Worm (Caenorhabditis elegans) whole organism, L3 larva: Measurements from ENCODE around the gene T07E3.2.

Source experiments
- R02D3.7 ChIP-seq: fragments of 150-350 bp; optimal IDR thresholded peaks from 2 replicates; lab custom pipeline; 2014; ENCODE audit warnings: missing biosample characterization, missing genetic modification characterization
- ZK546.5 ChIP-seq: sonication (generic microtip); optimal IDR thresholded peaks from 2 replicates; lab custom pipeline; 2017; ENCODE audit warnings: missing biosample characterization, missing genetic modification characterization
- aly-2 ChIP-seq: fragments of 150-350 bp; optimal IDR thresholded peaks from 2 replicates; lab custom pipeline; 2014; ENCODE audit warnings: missing biosample characterization, missing genetic modification characterization
- ama-1 ChIP-seq: fragments of 150-350 bp; optimal IDR thresholded peaks from 2 replicates; lab custom pipeline; 2018
- ceh-16 ChIP-seq: sonication (generic microtip); optimal IDR thresholded peaks from 2 replicates; lab custom pipeline; 2017; ENCODE audit warnings: missing biosample characterization, missing genetic modification characterization
- ceh-28 ChIP-seq: fragments of 150-350 bp; optimal IDR thresholded peaks from 2 replicates; lab custom pipeline; 2014; ENCODE audit warnings: missing biosample characterization, missing genetic modification reagents, missing genetic modification characterization
- ceh-82 ChIP-seq: fragments of 150-350 bp; optimal IDR thresholded peaks from 2 replicates; lab custom pipeline; 2014; ENCODE audit warnings: missing biosample characterization, missing genetic modification characterization
- ceh-9 ChIP-seq: sonication (generic microtip); optimal IDR thresholded peaks from 2 replicates; lab custom pipeline; 2018; ENCODE audit warnings: missing biosample characterization, missing genetic modification characterization
- daf-12 ChIP-seq: fragments of 150-350 bp; optimal IDR thresholded peaks from 2 replicates; lab custom pipeline; 2014; ENCODE audit warnings: missing biosample characterization, missing genetic modification reagents, missing genetic modification characterization
- egl-27 ChIP-seq: sonication (generic microtip); optimal IDR thresholded peaks from 4 replicates; lab custom pipeline; 2017; ENCODE audit warnings: missing biosample characterization, missing genetic modification reagents, missing genetic modification characterization
- egl-5 ChIP-seq: fragments of 150-350 bp; optimal IDR thresholded peaks from 2 replicates; lab custom pipeline; 2017; ENCODE audit warnings: missing biosample characterization, missing genetic modification reagents, missing genetic modification characterization, inconsistent platforms
- elt-1 ChIP-seq: fragments of 150-350 bp; optimal IDR thresholded peaks from 2 replicates; lab custom pipeline; 2014; ENCODE audit warnings: missing biosample characterization, missing genetic modification characterization
- elt-2 ChIP-seq: sonication (generic microtip); optimal IDR thresholded peaks from 2 replicates; lab custom pipeline; 2016; ENCODE audit warnings: missing genetic modification reagents, mild to moderate bottlenecking, missing genetic modification characterization, missing compliant biosample characterization
- elt-3 ChIP-seq, 3 experiments: fragments of 150-350 bp in 1 of 3; sonication (generic microtip) in 2 of 3; optimal IDR thresholded peaks; 2 replicates in 2 of 3; 4 replicates in 1 of 3; lab custom pipeline; 2014 to 2017; ENCODE audit warnings: missing biosample characterization in 3 of 3, missing genetic modification characterization in 3 of 3
- eor-1 ChIP-seq, 2 experiments: fragments of 150-350 bp; optimal IDR thresholded peaks; 2 replicates each; lab custom pipeline; 2014 to 2018; ENCODE audit warnings: missing biosample characterization in 2 of 2, missing genetic modification characterization in 2 of 2
- fkh-10 ChIP-seq: sonication (generic microtip); optimal IDR thresholded peaks from 2 replicates; lab custom pipeline; 2017; ENCODE audit warnings: missing biosample characterization, missing genetic modification reagents, missing genetic modification characterization
- fkh-2 ChIP-seq: fragments of 150-350 bp; optimal IDR thresholded peaks from 2 replicates; lab custom pipeline; 2014; ENCODE audit warnings: missing biosample characterization, missing genetic modification reagents, missing genetic modification characterization
- fos-1 ChIP-seq: fragments of 150-350 bp; optimal IDR thresholded peaks from 2 replicates; lab custom pipeline; 2014; ENCODE audit warnings: missing biosample characterization, missing genetic modification characterization
- hmg-11 ChIP-seq: sonication (generic microtip); optimal IDR thresholded peaks from 2 replicates; lab custom pipeline; 2016; ENCODE audit warnings: missing genetic modification characterization, missing compliant biosample characterization
- jun-1 ChIP-seq: fragments of 150-350 bp; optimal IDR thresholded peaks from 2 replicates; lab custom pipeline; 2014; ENCODE audit warnings: missing biosample characterization, missing genetic modification reagents, missing genetic modification characterization
- lin-15B ChIP-seq: fragments of 150-350 bp; optimal IDR thresholded peaks from 2 replicates; lab custom pipeline; 2014; ENCODE audit warnings: missing biosample characterization, missing genetic modification characterization
- lin-39 ChIP-seq: fragments of 150-350 bp; optimal IDR thresholded peaks from 2 replicates; lab custom pipeline; 2018; ENCODE audit warnings: missing biosample characterization, missing genetic modification reagents, missing genetic modification characterization
- lsy-12 ChIP-seq: sonication (generic microtip); optimal IDR thresholded peaks from 2 replicates; lab custom pipeline; 2016; ENCODE audit warnings: mild to moderate bottlenecking, missing genetic modification characterization, missing compliant biosample characterization
- mdl-1 ChIP-seq: fragments of 150-350 bp; optimal IDR thresholded peaks from 2 replicates; lab custom pipeline; 2014; ENCODE audit warnings: missing biosample characterization, missing genetic modification characterization
- mml-1 ChIP-seq: fragments of 150-350 bp; sonication (generic microtip); optimal IDR thresholded peaks from 3 replicates; lab custom pipeline; 2014; ENCODE audit warnings: missing biosample characterization, missing genetic modification characterization
- nfya-1 ChIP-seq: sonication (generic microtip); optimal IDR thresholded peaks from 2 replicates; lab custom pipeline; 2017; ENCODE audit warnings: missing genetic modification characterization, mild to moderate bottlenecking, missing compliant biosample characterization, antibody characterized with exemption, moderate library complexity; ENCODE audit not compliant: insufficient read depth
- nhr-11 ChIP-seq: fragments of 150-350 bp; optimal IDR thresholded peaks from 2 replicates; lab custom pipeline; 2014; ENCODE audit warnings: missing biosample characterization, missing genetic modification characterization
- nhr-12 ChIP-seq: fragments of 150-350 bp; optimal IDR thresholded peaks from 2 replicates; lab custom pipeline; 2014; ENCODE audit warnings: missing biosample characterization, missing genetic modification characterization
- nhr-23 ChIP-seq: fragments of 150-350 bp; optimal IDR thresholded peaks from 2 replicates; lab custom pipeline; 2014; ENCODE audit warnings: missing biosample characterization, missing genetic modification reagents, missing genetic modification characterization
- nhr-237 ChIP-seq: fragments of 150-350 bp; optimal IDR thresholded peaks from 2 replicates; lab custom pipeline; 2014; ENCODE audit warnings: missing biosample characterization, missing genetic modification characterization
- nhr-25 ChIP-seq: sonication (generic microtip); optimal IDR thresholded peaks from 2 replicates; lab custom pipeline; 2017; ENCODE audit warnings: missing biosample characterization, missing genetic modification characterization
- nhr-28 ChIP-seq: fragments of 150-350 bp; optimal IDR thresholded peaks from 2 replicates; lab custom pipeline; 2014; ENCODE audit warnings: missing biosample characterization, missing genetic modification characterization
- nhr-43 ChIP-seq: sonication (generic microtip); optimal IDR thresholded peaks from 2 replicates; lab custom pipeline; 2016; ENCODE audit warnings: mild to moderate bottlenecking, missing genetic modification characterization, missing compliant biosample characterization; ENCODE audit not compliant: poor library complexity, severe bottlenecking
- nhr-67 ChIP-seq: fragments of 150-350 bp; optimal IDR thresholded peaks from 2 replicates; lab custom pipeline; 2014; ENCODE audit warnings: missing biosample characterization, missing genetic modification characterization
- nhr-76 ChIP-seq: fragments of 150-350 bp; sonication (generic microtip); optimal IDR thresholded peaks from 5 replicates; lab custom pipeline; 2014; ENCODE audit warnings: missing biosample characterization, missing genetic modification characterization
- nhr-77 ChIP-seq: fragments of 150-350 bp; optimal IDR thresholded peaks from 2 replicates; lab custom pipeline; 2014; ENCODE audit warnings: missing biosample characterization, missing genetic modification characterization
- pha-4 ChIP-seq: fragments of 150-350 bp; optimal IDR thresholded peaks from 2 replicates; lab custom pipeline; 2014; ENCODE audit warnings: missing biosample characterization, missing genetic modification reagents, missing genetic modification characterization
- pqm-1 ChIP-seq: fragments of 150-350 bp; optimal IDR thresholded peaks from 2 replicates; lab custom pipeline; 2017; ENCODE audit warnings: missing biosample characterization, missing genetic modification characterization, inconsistent platforms
- sea-2 ChIP-seq: fragments of 150-350 bp; sonication (generic microtip); optimal IDR thresholded peaks from 4 replicates; lab custom pipeline; 2014; ENCODE audit warnings: missing biosample characterization, missing genetic modification reagents, missing genetic modification characterization
- skn-1 ChIP-seq: fragments of 150-350 bp; optimal IDR thresholded peaks from 2 replicates; lab custom pipeline; 2014; ENCODE audit warnings: missing biosample characterization, missing genetic modification characterization
- snpc-4 ChIP-seq: fragments of 150-350 bp; optimal IDR thresholded peaks from 2 replicates; lab custom pipeline; 2014; ENCODE audit warnings: missing biosample characterization, missing genetic modification characterization
- tbx-2 ChIP-seq: sonication (generic microtip); optimal IDR thresholded peaks from 2 replicates; lab custom pipeline; 2016; ENCODE audit warnings: mild to moderate bottlenecking, missing genetic modification characterization, missing compliant biosample characterization
- unc-39 ChIP-seq: sonication (generic microtip); optimal IDR thresholded peaks from 4 replicates; lab custom pipeline; 2017; ENCODE audit warnings: missing biosample characterization, missing genetic modification characterization
- unc-62 ChIP-seq: fragments of 150-350 bp; sonication (generic microtip); optimal IDR thresholded peaks from 4 replicates; lab custom pipeline; 2014; ENCODE audit warnings: missing biosample characterization, missing genetic modification reagents, missing genetic modification characterization
- zag-1 ChIP-seq: fragments of 150-350 bp; optimal IDR thresholded peaks from 2 replicates; lab custom pipeline; 2014; ENCODE audit warnings: missing biosample characterization, missing genetic modification characterization
- ztf-11 ChIP-seq: fragments of 150-350 bp; optimal IDR thresholded peaks from 2 replicates; lab custom pipeline; 2014; ENCODE audit warnings: missing biosample characterization, missing genetic modification characterization
- ztf-4 ChIP-seq: fragments of 150-350 bp; optimal IDR thresholded peaks from 2 replicates; lab custom pipeline; 2014; ENCODE audit warnings: missing biosample characterization, missing genetic modification characterization

The T07E3.2 gene

ce11 chrIII:6859482-6859881 is 47.0 kb upstream of the T07E3.2 start, which contains the start of gene clec-158:
TSS of gene clec-158 (minus strand) at chrIII:6859582.
- TF ChIP-seq egl-27 (tag; lab: Kevin White, UChicago) (no peak), lsy-12 (tag; lab: Kevin White, UChicago) (no peak)
- TF ChIP-seq, all 47 proteins: peak for 0

ce11 chrIII:6863901-6864300 is 42.6 kb upstream of the T07E3.2 start, which contains the start of gene sma-3:
TSS of gene sma-3 (minus strand) at chrIII:6863968.
- TF ChIP-seq pha-4 (peak; percentile 75), elt-2 (peak; percentile 73), sea-2 (GFP tag; lab: Kevin White, UChicago) (no peak), nhr-12 (tag; lab: Kevin White, UChicago) (no peak), ceh-28 (tag; lab: Kevin White, UChicago) (peak; percentile 69), nhr-23 (tag; lab: Kevin White, UChicago) (peak; percentile 15), daf-12 (tag; lab: Kevin White, UChicago) (no peak), pqm-1 (tag; lab: Kevin White, UChicago) (peak; percentile 60), elt-3 (tag; optimal IDR thresholded peaks at IDR 0.05; lab: Kevin White, UChicago) (peak in 2 of 3 experiments; percentile 47 to 50), nfya-1 (tag; lab: Kevin White, UChicago) (peak; percentile 21)

- TF ChIP-seq daf-12 (tag; lab: Kevin White, UChicago) (no peak), ZK546.5 (tag; lab: Kevin White, UChicago) (no peak), nhr-25 (no peak), ztf-4 (no peak), snpc-4 (peak; percentile 32), elt-2 (peak; percentile 5), elt-1 (tag; lab: Kevin White, UChicago) (no peak), fos-1 (no peak), lsy-12 (tag; lab: Kevin White, UChicago) (no peak), fkh-10 (no peak), ceh-9 (no peak), zag-1 (tag; lab: Kevin White, UChicago) (no peak), jun-1 (no peak), ceh-16 (tag; lab: Kevin White, UChicago) (no peak), nfya-1 (tag; lab: Kevin White, UChicago) (peak; percentile 52), nhr-77 (tag; lab: Kevin White, UChicago) (no peak), elt-3 (tag; optimal IDR thresholded peaks at IDR 0.05; lab: Kevin White, UChicago) (no peak), tbx-2 (tag; lab: Kevin White, UChicago) (no peak), skn-1 (tag; lab: Kevin White, UChicago) (peak; percentile 37), unc-39 (no peak), ceh-28 (tag; lab: Kevin White, UChicago) (no peak), pqm-1 (tag; lab: Kevin White, UChicago) (no peak), nhr-23 (tag; lab: Kevin White, UChicago) (peak; percentile 30), aly-2 (tag; lab: Kevin White, UChicago) (no peak), mml-1 (tag; lab: Kevin White, UChicago) (no peak), unc-62 (no peak), fkh-2 (no peak), pha-4 (peak; percentile 52), eor-1 (tag; optimal IDR thresholded peaks at IDR 0.05; lab: Kevin White, UChicago) (no peak), sea-2 (GFP tag; lab: Kevin White, UChicago) (no peak), ztf-11 (tag; lab: Kevin White, UChicago) (no peak), ama-1 (lab: Kevin White, UChicago) (no peak), nhr-28 (tag; lab: Kevin White, UChicago) (no peak), R02D3.7 (no peak), mdl-1 (tag; lab: Kevin White, UChicago) (no peak), egl-5 (tag; lab: Kevin White, UChicago) (peak; percentile 64), nhr-11 (no peak), nhr-67 (tag; lab: Kevin White, UChicago) (no peak), hmg-11 (tag; lab: Kevin White, UChicago) (no peak), nhr-12 (tag; lab: Kevin White, UChicago) (no peak), nhr-76 (tag; lab: Kevin White, UChicago) (no peak), lin-39 (tag; lab: Kevin White, UChicago) (peak; percentile 22), lin-15B (tag; lab: Kevin White, UChicago) (peak; percentile 34), nhr-43 (tag; lab: Kevin White, UChicago) (no peak), ceh-82 (no peak), nhr-237 (tag; lab: Kevin White, UChicago) (no peak), egl-27 (tag; lab: Kevin White, UChicago) (no peak)
Measured at ce11 chrIII:6869268-6869667, 37.2 kb upstream of the T07E3.2 start, which contains the start of the genes cra-1 and kbp-1. TSS of gene cra-1 (minus strand) at chrIII:6869460. TSS of gene kbp-1 (plus strand) at chrIII:6869633.
